Worm (Caenorhabditis elegans) whole organism, mixed stage, embryonic: ENCODE results near the gene prde-1.

Source experiments
- blmp-1 ChIP-seq: fragments of 150-350 bp; optimal IDR thresholded peaks from 2 replicates; lab custom pipeline; 2014; ENCODE audit warnings: missing biosample characterization, missing genetic modification characterization
- ceh-39 ChIP-seq: fragments of 150-350 bp; optimal IDR thresholded peaks from 2 replicates; lab custom pipeline; 2014; ENCODE audit warnings: missing biosample characterization, missing genetic modification characterization
- elt-3 ChIP-seq: fragments of 150-350 bp; optimal IDR thresholded peaks from 2 replicates; lab custom pipeline; 2014; ENCODE audit warnings: missing biosample characterization, missing genetic modification characterization
- flh-1 ChIP-seq: fragments of 200-800 bp; sonication (Bioruptor generic); optimal IDR thresholded peaks from 2 replicates; lab custom pipeline; 2018; ENCODE audit warnings: mild to moderate bottlenecking, missing genetic modification characterization, moderate library complexity, missing compliant biosample characterization
- lin-13 ChIP-seq: fragments of 150-350 bp; optimal IDR thresholded peaks from 2 replicates; lab custom pipeline; 2014; ENCODE audit warnings: missing biosample characterization, missing genetic modification characterization
- lsy-2 ChIP-seq: fragments of 150-350 bp; optimal IDR thresholded peaks from 2 replicates; lab custom pipeline; 2014; ENCODE audit warnings: missing biosample characterization, missing genetic modification characterization
- mab-5 ChIP-seq: fragments of 150-350 bp; optimal IDR thresholded peaks from 2 replicates; lab custom pipeline; 2014; ENCODE audit warnings: missing biosample characterization, missing genetic modification characterization
- mep-1 ChIP-seq: fragments of 150-350 bp; optimal IDR thresholded peaks from 2 replicates; lab custom pipeline; 2017; ENCODE audit warnings: missing biosample characterization, missing genetic modification reagents, missing genetic modification characterization, inconsistent platforms
- nhr-12 ChIP-seq: fragments of 150-350 bp; optimal IDR thresholded peaks from 2 replicates; lab custom pipeline; 2014; ENCODE audit warnings: missing biosample characterization, missing genetic modification characterization
- nhr-28 ChIP-seq: fragments of 150-350 bp; optimal IDR thresholded peaks from 2 replicates; lab custom pipeline; 2014; ENCODE audit warnings: missing biosample characterization, missing genetic modification characterization
- snpc-4 ChIP-seq: fragments of 150-350 bp; optimal IDR thresholded peaks from 2 replicates; lab custom pipeline; 2014; ENCODE audit warnings: missing biosample characterization, missing genetic modification characterization
- sptf-1 ChIP-seq: sonication (generic microtip); optimal IDR thresholded peaks from 2 replicates; lab custom pipeline; 2017; ENCODE audit warnings: mild to moderate bottlenecking, missing genetic modification characterization, moderate library complexity, missing compliant biosample characterization
- unc-62 ChIP-seq: fragments of 150-350 bp; optimal IDR thresholded peaks from 2 replicates; lab custom pipeline; 2014; ENCODE audit warnings: missing biosample characterization, missing genetic modification reagents, missing genetic modification characterization

- no peak for TF ChIP-seq mep-1 (tag; lab: Kevin White, UChicago)
- TF ChIP-seq lsy-2 = no peak
- no peak for TF ChIP-seq mab-5 (tag; lab: Kevin White, UChicago)
- no peak for TF ChIP-seq unc-62 (GFP tag; lab: Kevin White, UChicago)
- no peak for TF ChIP-seq snpc-4 (tag; lab: Kevin White, UChicago)
- no peak for TF ChIP-seq flh-1 (GFP tag; lab: Kevin White, UChicago)
- TF ChIP-seq nhr-12 = no peak
- TF ChIP-seq nhr-28 (tag; lab: Kevin White, UChicago) = no peak
- no peak for TF ChIP-seq lin-13 (tag; lab: Kevin White, UChicago)
- TF ChIP-seq ceh-39 (tag; lab: Kevin White, UChicago) = no peak
- no peak for TF ChIP-seq elt-3 (tag; lab: Kevin White, UChicago)
- TF ChIP-seq blmp-1 = no peak
- TF ChIP-seq sptf-1 = no peak
Measured at ce11 chrV:15567344-15567804, 29.3 kb downstream of the prde-1 start, which contains the start of gene acs-2.
